Fruit fly (Drosophila melanogaster) whole organism, adult: ENCODE measurements around the gene cv-c.

ENCODE experiments used
- CG12768 ChIP-seq: fragments of 200-800 bp; sonication (Bioruptor generic); optimal IDR thresholded peaks from 2 replicates; lab custom pipeline; 2017; ENCODE audit warnings: missing biosample characterization, missing genetic modification characterization, mild to moderate bottlenecking, moderate library complexity, missing genetic modification reagents
- CG1620 ChIP-seq: fragments of 200-800 bp; sonication (Bioruptor generic); optimal IDR thresholded peaks from 2 replicates; lab custom pipeline; 2016; ENCODE audit warnings: missing biosample characterization, missing genetic modification characterization
- CG33017 ChIP-seq: fragments of 200-800 bp; sonication (Bioruptor generic); optimal IDR thresholded peaks from 2 replicates; lab custom pipeline; 2018; ENCODE audit warnings: missing biosample characterization, mild to moderate bottlenecking, missing genetic modification characterization, moderate library complexity
- CG7045 ChIP-seq: fragments of 200-800 bp; sonication (Bioruptor generic); optimal IDR thresholded peaks from 2 replicates; lab custom pipeline; 2017; ENCODE audit warnings: missing biosample characterization, mild to moderate bottlenecking, missing genetic modification characterization
- Clk ChIP-seq: fragments of 200-800 bp; sonication (Bioruptor generic); optimal IDR thresholded peaks from 2 replicates; lab custom pipeline; 2017; ENCODE audit warnings: missing biosample characterization, missing genetic modification characterization
- Crg-1 ChIP-seq: fragments of 200-800 bp; sonication (Bioruptor generic); optimal IDR thresholded peaks from 2 replicates; lab custom pipeline; 2016; ENCODE audit warnings: missing biosample characterization, missing genetic modification characterization
- Hr96 ChIP-seq: fragments of 200-800 bp; sonication (Bioruptor generic); optimal IDR thresholded peaks from 2 replicates; lab custom pipeline; 2016; ENCODE audit warnings: missing biosample characterization, missing genetic modification characterization
- Mnt ChIP-seq: fragments of 200-800 bp; sonication (Bioruptor generic); optimal IDR thresholded peaks from 2 replicates; lab custom pipeline; 2016; ENCODE audit warnings: missing biosample characterization, mild to moderate bottlenecking, missing genetic modification characterization
- cic ChIP-seq: fragments of 200-800 bp; sonication (Bioruptor generic); optimal IDR thresholded peaks from 2 replicates; lab custom pipeline; 2017; ENCODE audit warnings: missing biosample characterization, mild to moderate bottlenecking, missing genetic modification characterization, moderate library complexity
- kay ChIP-seq: fragments of 200-800 bp; sonication (Bioruptor generic); peaks from one replicate; lab custom pipeline; 2016; ENCODE audit warnings: missing biosample characterization, missing genetic modification characterization, borderline replicate concordance
- pad ChIP-seq: fragments of 200-800 bp; sonication (Bioruptor generic); optimal IDR thresholded peaks from 3 replicates; lab custom pipeline; 2017; ENCODE audit warnings: missing biosample characterization, missing genetic modification characterization, mild to moderate bottlenecking, moderate library complexity, missing genetic modification reagents
- tj ChIP-seq: fragments of 200-800 bp; sonication (Bioruptor generic); optimal IDR thresholded peaks from 3 replicates; lab custom pipeline; 2017; ENCODE audit warnings: missing biosample characterization, mild to moderate bottlenecking, missing genetic modification characterization, moderate library complexity
- toe ChIP-seq: fragments of 200-800 bp; sonication (Bioruptor generic); optimal IDR thresholded peaks from 2 replicates; lab custom pipeline; 2016; ENCODE audit warnings: missing biosample characterization, missing genetic modification characterization

dm6 chr3R:14457912-14458311 is 23.6 kb downstream of the cv-c start:
- no peak for TF ChIP-seq CG1620 (GFP tag; lab: Kevin White, UChicago)
- no peak for TF ChIP-seq Clk (GFP tag; lab: Kevin White, UChicago)
- TF ChIP-seq Crg-1 (GFP tag; lab: Kevin White, UChicago): no peak
- no peak for TF ChIP-seq Hr96 (GFP tag; lab: Kevin White, UChicago)
- TF ChIP-seq cic (GFP tag; lab: Kevin White, UChicago): no peak
- TF ChIP-seq CG12768 (GFP tag; lab: Kevin White, UChicago): no peak
- no peak for TF ChIP-seq pad
- no peak for TF ChIP-seq CG33017 (tag; lab: Kevin White, UChicago)
- no peak for TF ChIP-seq Mnt
- TF ChIP-seq kay (GFP tag; lab: Kevin White, UChicago): no peak
- no peak for TF ChIP-seq CG7045
- TF ChIP-seq toe (GFP tag; lab: Kevin White, UChicago): no peak
- TF ChIP-seq tj (GFP tag; lab: Kevin White, UChicago): no peak
